Fruit fly (Drosophila melanogaster) whole organism, embryonic: ENCODE data around the gene Ccz1.

Experiments
- BEAF-32 ChIP-seq: fragments of 200-800 bp; sonication (Bioruptor generic); optimal IDR thresholded peaks from 3 replicates; lab custom pipeline; 2017; ENCODE audit warnings: missing biosample characterization, missing genetic modification characterization, mild to moderate bottlenecking, moderate library complexity, missing genetic modification reagents
- Bgb ChIP-seq: fragments of 200-800 bp; sonication (Bioruptor generic); IDR thresholded peaks from 2 replicates; pipeline ENCODE4 v1.3.6; 2022; ENCODE audit warnings: missing biosample characterization, missing genetic modification characterization; ENCODE audit not compliant: partially characterized antibody
- Bteb2 ChIP-seq: fragments of 200-800 bp; sonication (Bioruptor generic); optimal IDR thresholded peaks from 2 replicates; lab custom pipeline; 2016; ENCODE audit warnings: missing biosample characterization, missing genetic modification characterization
- CG12659 ChIP-seq: fragments of 200-800 bp; sonication (Bioruptor generic); optimal IDR thresholded peaks from 3 replicates; lab custom pipeline; 2017; ENCODE audit warnings: mild to moderate bottlenecking, missing biosample characterization, missing genetic modification reagents, missing genetic modification characterization
- CG13287 ChIP-seq: fragments of 200-800 bp; sonication (Bioruptor generic); IDR thresholded peaks from 2 replicates; pipeline ENCODE4 v1.3.6; 2022; ENCODE audit warnings: missing biosample characterization, missing genetic modification characterization; ENCODE audit not compliant: partially characterized antibody
- CG14441 ChIP-seq: fragments of 200-800 bp; sonication (Bioruptor generic); IDR thresholded peaks from 2 replicates; pipeline ENCODE4 v1.3.6; 2022; ENCODE audit warnings: missing biosample characterization, missing genetic modification characterization
- CG14710 ChIP-seq: fragments of 200-800 bp; sonication (Bioruptor generic); optimal IDR thresholded peaks from 3 replicates; lab custom pipeline; 2019; ENCODE audit warnings: missing biosample characterization, mild to moderate bottlenecking, missing genetic modification characterization, moderate library complexity
- CG14860 ChIP-seq: fragments of 200-800 bp; sonication (Bioruptor generic); IDR thresholded peaks from 3 replicates; pipeline ENCODE4 v1.3.6; 2022; ENCODE audit warnings: missing biosample characterization, missing genetic modification characterization; ENCODE audit not compliant: partially characterized antibody
- CG1529 ChIP-seq: fragments of 200-800 bp; sonication (Bioruptor generic); optimal IDR thresholded peaks from 3 replicates; lab custom pipeline; 2018; ENCODE audit warnings: missing biosample characterization, missing genetic modification characterization
- CG18476 ChIP-seq: fragments of 200-800 bp; sonication (Bioruptor generic); optimal IDR thresholded peaks from 2 replicates; lab custom pipeline; 2016; ENCODE audit warnings: missing biosample characterization, mild to moderate bottlenecking, missing genetic modification characterization
- CG2129 ChIP-seq: fragments of 200-800 bp; sonication (Bioruptor generic); IDR thresholded peaks from 2 replicates; pipeline ENCODE4 v1.3.6; 2022; ENCODE audit warnings: missing biosample characterization, missing genetic modification characterization; ENCODE audit not compliant: partially characterized antibody
- CG34224 ChIP-seq: fragments of 200-800 bp; sonication (Bioruptor generic); IDR thresholded peaks from 3 replicates; pipeline ENCODE4 v1.3.6; 2022; ENCODE audit warnings: missing biosample characterization, missing genetic modification characterization; ENCODE audit not compliant: partially characterized antibody
- CG3995 ChIP-seq: fragments of 200-800 bp; sonication (Bioruptor generic); optimal IDR thresholded peaks from 3 replicates; lab custom pipeline; 2016; ENCODE audit warnings: missing biosample characterization, missing genetic modification characterization
- CG42726 ChIP-seq: fragments of 200-800 bp; sonication (Bioruptor generic); IDR thresholded peaks from 2 replicates; pipeline ENCODE4 v1.3.6; 2022; ENCODE audit warnings: missing biosample characterization, missing genetic modification characterization; ENCODE audit not compliant: partially characterized antibody
- CG4424 ChIP-seq: fragments of 200-800 bp; sonication (Bioruptor generic); optimal IDR thresholded peaks from 3 replicates; lab custom pipeline; 2016; ENCODE audit warnings: missing biosample characterization, missing genetic modification characterization
- CG4617 ChIP-seq: fragments of 200-800 bp; sonication (Bioruptor generic); optimal IDR thresholded peaks from 3 replicates; lab custom pipeline; 2016; ENCODE audit warnings: missing biosample characterization, missing genetic modification characterization, borderline replicate concordance
- CG5180 ChIP-seq: fragments of 200-800 bp; sonication (Bioruptor generic); optimal IDR thresholded peaks from 3 replicates; lab custom pipeline; 2017; ENCODE audit warnings: missing biosample characterization, missing genetic modification characterization, mild to moderate bottlenecking, moderate library complexity, missing genetic modification reagents
- CG7963 ChIP-seq: fragments of 200-800 bp; sonication (Bioruptor generic); IDR thresholded peaks from 3 replicates; pipeline ENCODE4 v1.3.6; 2022; ENCODE audit warnings: missing biosample characterization, missing genetic modification characterization; ENCODE audit not compliant: partially characterized antibody
- CG8290 ChIP-seq, 3 experiments: fragments of 200-800 bp; sonication (Bioruptor generic); optimal IDR thresholded peaks; 2 replicates each; lab custom pipeline; 2016 to 2019; ENCODE audit warnings: missing biosample characterization in 3 of 3, missing genetic modification characterization in 3 of 3, mild to moderate bottlenecking in 2 of 3, moderate library complexity in 1 of 3
- CG9437 ChIP-seq: fragments of 200-800 bp; sonication (Bioruptor generic); optimal IDR thresholded peaks from 2 replicates; lab custom pipeline; 2018; ENCODE audit warnings: missing biosample characterization, mild to moderate bottlenecking, missing genetic modification characterization
- Dek ChIP-seq: fragments of 200-800 bp; sonication (Bioruptor generic); optimal IDR thresholded peaks from 3 replicates; lab custom pipeline; 2019; ENCODE audit warnings: missing biosample characterization, mild to moderate bottlenecking, missing genetic modification characterization, moderate library complexity
- Doc3 ChIP-seq: fragments of 200-800 bp; sonication (Bioruptor generic); IDR thresholded peaks from 3 replicates; pipeline ENCODE4 v1.3.6; 2022; ENCODE audit warnings: missing biosample characterization, missing genetic modification characterization; ENCODE audit not compliant: partially characterized antibody
- Dp ChIP-seq: fragments of 200-800 bp; sonication (Bioruptor generic); optimal IDR thresholded peaks from 2 replicates; lab custom pipeline; 2018; ENCODE audit warnings: missing biosample characterization, mild to moderate bottlenecking, missing genetic modification characterization, moderate library complexity
- Dref ChIP-seq: fragments of 200-800 bp; sonication (Bioruptor generic); IDR thresholded peaks from 2 replicates; pipeline ENCODE4 v1.3.6; 2022; ENCODE audit warnings: missing biosample characterization, missing genetic modification characterization
- E2f2 ChIP-seq: fragments of 200-800 bp; sonication (Bioruptor generic); IDR thresholded peaks from 2 replicates; pipeline ENCODE4 v1.3.6; 2022; ENCODE audit warnings: missing biosample characterization, missing genetic modification characterization
- Ets97D ChIP-seq: fragments of 200-800 bp; sonication (Bioruptor generic); optimal IDR thresholded peaks from 3 replicates; lab custom pipeline; 2016; ENCODE audit warnings: missing biosample characterization, missing genetic modification characterization
- Fer2 ChIP-seq: fragments of 200-800 bp; sonication (Bioruptor generic); optimal IDR thresholded peaks from 2 replicates; lab custom pipeline; 2018; ENCODE audit warnings: missing biosample characterization, mild to moderate bottlenecking, missing genetic modification characterization, moderate library complexity
- MESR4 ChIP-seq: fragments of 200-800 bp; sonication (Bioruptor generic); optimal IDR thresholded peaks from 2 replicates; lab custom pipeline; 2018; ENCODE audit warnings: missing biosample characterization, mild to moderate bottlenecking, missing genetic modification characterization, moderate library complexity
- Myb ChIP-seq: fragments of 200-800 bp; sonication (Bioruptor generic); optimal IDR thresholded peaks from 2 replicates; lab custom pipeline; 2016; ENCODE audit warnings: missing biosample characterization, missing genetic modification characterization
- Opbp ChIP-seq: fragments of 200-800 bp; sonication (Bioruptor generic); IDR thresholded peaks from 3 replicates; pipeline ENCODE4 v1.3.6; 2022; ENCODE audit warnings: missing biosample characterization, missing genetic modification characterization; ENCODE audit not compliant: partially characterized antibody
- Sry-δ ChIP-seq: fragments of 200-800 bp; sonication (Bioruptor generic); optimal IDR thresholded peaks from 2 replicates; lab custom pipeline; 2016; ENCODE audit warnings: missing biosample characterization, missing genetic modification characterization
- ato ChIP-seq: fragments of 200-800 bp; sonication (Bioruptor generic); IDR thresholded peaks from 2 replicates; pipeline ENCODE4 v1.3.6; 2022; ENCODE audit warnings: missing biosample characterization, missing genetic modification characterization; ENCODE audit not compliant: partially characterized antibody
- bbx ChIP-seq: fragments of 200-800 bp; sonication (Bioruptor generic); IDR thresholded peaks from 2 replicates; pipeline ENCODE4 v1.3.6; 2022; ENCODE audit warnings: missing biosample characterization, missing genetic modification characterization; ENCODE audit not compliant: partially characterized antibody
- bsh ChIP-seq, 2 experiments: fragments of 200-800 bp; sonication (Bioruptor generic); optimal IDR thresholded peaks; 2 replicates each; lab custom pipeline; 2017 to 2018; ENCODE audit warnings: mild to moderate bottlenecking in 2 of 2, missing biosample characterization in 2 of 2, missing genetic modification characterization in 2 of 2, moderate library complexity in 1 of 2
- chinmo ChIP-seq: fragments of 200-800 bp; sonication (Bioruptor generic); IDR thresholded peaks from 4 replicates; pipeline ENCODE4 v1.3.6; 2022; ENCODE audit warnings: missing biosample characterization, missing genetic modification characterization; ENCODE audit not compliant: partially characterized antibody
- hth ChIP-seq: fragments of >200 bp; optimal IDR thresholded peaks from 2 replicates; lab custom pipeline; 2017; ENCODE audit warnings: inconsistent platforms
- knrl ChIP-seq: fragments of 200-800 bp; sonication (Bioruptor generic); IDR thresholded peaks from 3 replicates; pipeline ENCODE4 v1.3.6; 2022; ENCODE audit warnings: missing biosample characterization, missing genetic modification characterization; ENCODE audit not compliant: partially characterized antibody
- mam ChIP-seq: fragments of 200-800 bp; sonication (Bioruptor generic); optimal IDR thresholded peaks from 3 replicates; lab custom pipeline; 2016; ENCODE audit warnings: missing biosample characterization, missing genetic modification characterization
- sens ChIP-seq: fragments of 200-800 bp; sonication (Bioruptor generic); peaks from one replicate; lab custom pipeline; 2016; ENCODE audit warnings: missing biosample characterization, missing genetic modification characterization
- sna ChIP-seq: fragments of 200-800 bp; sonication (Bioruptor generic); IDR thresholded peaks from 2 replicates; pipeline ENCODE4 v1.3.6; 2022; ENCODE audit warnings: missing biosample characterization, missing genetic modification characterization; ENCODE audit not compliant: partially characterized antibody
- tap ChIP-seq: fragments of 200-800 bp; optimal IDR thresholded peaks from 3 replicates; lab custom pipeline; 2019; ENCODE audit warnings: missing biosample characterization, mild to moderate bottlenecking, missing genetic modification characterization, moderate library complexity
- tio ChIP-seq: fragments of 200-800 bp; sonication (Bioruptor generic); optimal IDR thresholded peaks from 2 replicates; lab custom pipeline; 2017; ENCODE audit warnings: missing biosample characterization, missing genetic modification characterization, inconsistent platforms
- tna ChIP-seq: fragments of 200-800 bp; sonication (Bioruptor generic); IDR thresholded peaks from 2 replicates; pipeline ENCODE4 v1.3.6; 2022; ENCODE audit warnings: missing biosample characterization, missing genetic modification characterization; ENCODE audit not compliant: partially characterized antibody
- trem ChIP-seq: fragments of 200-800 bp; optimal IDR thresholded peaks from 3 replicates; lab custom pipeline; 2019; ENCODE audit warnings: missing biosample characterization, mild to moderate bottlenecking, missing genetic modification characterization, moderate library complexity
- trh ChIP-seq: fragments of 200-800 bp; sonication (Bioruptor generic); optimal IDR thresholded peaks from 2 replicates; lab custom pipeline; 2016; ENCODE audit warnings: missing biosample characterization, missing genetic modification characterization
- vnd ChIP-seq: fragments of 200-800 bp; sonication (Bioruptor generic); IDR thresholded peaks from 3 replicates; pipeline ENCODE4 v1.3.6; 2022; ENCODE audit warnings: missing biosample characterization, missing genetic modification characterization; ENCODE audit not compliant: partially characterized antibody
- zen2 ChIP-seq: fragments of 200-800 bp; sonication (Bioruptor generic); IDR thresholded peaks from 3 replicates; pipeline ENCODE4 v1.3.6; 2022; ENCODE audit warnings: missing biosample characterization, missing genetic modification characterization; ENCODE audit not compliant: partially characterized antibody

The Ccz1 gene

DNA sequence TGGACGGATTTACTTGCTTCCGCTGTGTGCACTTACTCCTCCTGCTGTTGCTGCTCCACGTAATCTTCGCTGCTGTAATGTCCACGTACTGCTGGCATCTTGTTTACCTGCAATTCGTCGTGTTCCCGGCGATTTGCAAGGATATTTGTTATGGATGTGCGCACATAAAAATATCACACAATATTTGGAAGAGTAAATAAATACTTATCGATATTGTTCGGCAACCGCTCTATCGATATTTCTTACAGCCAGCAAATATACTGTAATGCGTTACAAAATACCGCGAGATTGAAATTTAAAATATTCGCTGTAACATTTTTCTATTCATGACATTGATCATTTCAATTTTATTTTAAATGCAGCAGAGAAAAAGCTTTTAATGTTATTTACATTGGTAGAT, 38.9 kb upstream of the Ccz1 start, which contains the start of gene CG10866 (continued):
- TF ChIP-seq MESR4 (GFP tag; lab: Kevin White, UChicago) (peak; percentile 42), bsh (GFP tag; optimal IDR thresholded peaks at IDR 0.05; lab: Kevin White, UChicago) (no peak), CG8290 (GFP tag; optimal IDR thresholded peaks at IDR 0.05; lab: Kevin White, UChicago) (no peak), CG8290 (tag; optimal IDR thresholded peaks at IDR 0.05; lab: Kevin White, UChicago) (peak in 1 of 2 experiments; percentile 57), BEAF-32 (GFP tag; lab: Kevin White, UChicago) (peak; percentile 83), tap (no peak), trem (peak; percentile 6), Dek (tag; lab: Kevin White, UChicago) (no peak), CG13287 (GFP tag; lab: Robert Waterston, UW) (peak; percentile 92), CG4617 (GFP tag; lab: Kevin White, UChicago) (peak; percentile 25), Myb (GFP tag; lab: Kevin White, UChicago) (peak; percentile 93), CG14860 (GFP tag; lab: Robert Waterston, UW) (peak; percentile 66; the same call in 2 of the 3 replicates), hth (lab: Kevin White, UChicago) (no peak), Ets97D (GFP tag; lab: Kevin White, UChicago) (peak; percentile 30), CG14710 (tag; lab: Kevin White, UChicago) (peak; percentile 36), CG14441 (GFP tag; lab: Robert Waterston, UW) (no peak), Dp (GFP tag; lab: Kevin White, UChicago) (peak; percentile 77), sens (GFP tag; lab: Kevin White, UChicago) (no peak), CG42726 (peak; percentile 52; the same call in 1 of the 2 replicates), zen2 (peak; percentile 82), CG1529 (no peak), vnd (GFP tag; lab: Robert Waterston, UW) (peak; percentile 73), E2f2 (GFP tag; lab: Robert Waterston, UW) (peak; percentile 79), CG34224 (GFP tag; lab: Robert Waterston, UW) (peak; percentile 86), CG12659 (GFP tag; lab: Kevin White, UChicago) (peak; percentile 6), Doc3 (peak; percentile 86), CG9437 (GFP tag; lab: Kevin White, UChicago) (no peak), Bgb (GFP tag; lab: Robert Waterston, UW) (peak; percentile 85), CG18476 (GFP tag; lab: Kevin White, UChicago) (no peak), CG4424 (no peak), Fer2 (no peak), ato (GFP tag; lab: Robert Waterston, UW) (peak; percentile 56), CG5180 (GFP tag; lab: Kevin White, UChicago) (no peak), Bteb2 (GFP tag; lab: Kevin White, UChicago) (no peak), tio (GFP tag; lab: Kevin White, UChicago) (no peak), sna (GFP tag; lab: Robert Waterston, UW) (peak; percentile 82), knrl (GFP tag; lab: Robert Waterston, UW) (peak; percentile 80), trh (no peak), Sry-δ (peak; percentile 86), mam (GFP tag; lab: Kevin White, UChicago) (no peak), CG7963 (GFP tag; lab: Robert Waterston, UW) (peak; percentile 52; the same call in 2 of the 3 replicates), bbx (GFP tag; lab: Robert Waterston, UW) (peak; percentile 85), tna (GFP tag; lab: Robert Waterston, UW) (peak; percentile 64), CG3995 (peak; percentile 95), CG2129 (GFP tag; lab: Robert Waterston, UW) (peak; percentile 64), chinmo (GFP tag; lab: Robert Waterston, UW) (0 out of 4 replicates have a peak, but pooled peaks have one; percentile 44), Dref (GFP tag; lab: Robert Waterston, UW) (peak; percentile 79), Opbp (GFP tag; lab: Robert Waterston, UW) (peak; percentile 85; the same call in 2 of the 3 replicates)
